Fruit fly (Drosophila melanogaster): Measurements from ENCODE around the gene pasi1.

Gene pasi1

dm6 chr3R:17828653-17829052 lies 33.8 kb downstream of the pasi1 start (continued):
- TF ChIP-seq croc (GFP tag; conservative IDR thresholded peaks at IDR 0.05) (no peak), CG4854 (GFP tag; optimal IDR thresholded peaks at IDR 0.05) (no peak), vvl (GFP tag; IDR thresholded peaks at IDR 0.05) (no peak), tll (GFP tag; optimal IDR thresholded peaks at IDR 0.05) (no peak), sens-2 (GFP tag; IDR thresholded peaks at IDR 0.05) (no peak), Mrtf (GFP tag; IDR thresholded peaks at IDR 0.05) (no peak), gce (GFP tag; IDR thresholded peaks at IDR 0.05) (no peak), CG7372 (GFP tag; IDR thresholded peaks at IDR 0.05) (no peak), Bteb2 (GFP tag; optimal IDR thresholded peaks at IDR 0.05) (no peak), Doc2 (GFP tag; IDR thresholded peaks at IDR 0.05) (no peak), sqz (GFP tag; optimal IDR thresholded peaks at IDR 0.05) (peak; percentile 41), CG3407 (GFP tag; optimal IDR thresholded peaks at IDR 0.05) (peak; percentile 51), CG14050 (GFP tag; IDR thresholded peaks at IDR 0.05) (no peak), Lpt (GFP tag; optimal IDR thresholded peaks at IDR 0.05) (no peak), oc (tag; optimal IDR thresholded peaks at IDR 0.05) (no peak), wek (GFP tag; optimal IDR thresholded peaks at IDR 0.05) (peak; percentile 66), CG4282 (GFP tag; optimal IDR thresholded peaks at IDR 0.05) (no peak), amos (GFP tag; IDR thresholded peaks at IDR 0.05; ENCODE audit: partially characterized antibody) (no peak), CG15011 (GFP tag; optimal IDR thresholded peaks at IDR 0.05) (no peak), CG17328 (GFP tag; IDR thresholded peaks at IDR 0.05) (no peak), ase (GFP tag; IDR thresholded peaks at IDR 0.05) (no peak), nerfin-2 (GFP tag; IDR thresholded peaks at IDR 0.05; ENCODE audit: partially characterized antibody) (no peak), stc (GFP tag; IDR thresholded peaks at IDR 0.05) (no peak), CG6813 (GFP tag; optimal IDR thresholded peaks at IDR 0.05) (peak; percentile 40), Sin3A (optimal IDR thresholded peaks at IDR 0.05) (no peak), crol (GFP tag; IDR thresholded peaks at IDR 0.05) (peak; percentile 68), schlank (tag; optimal IDR thresholded peaks at IDR 0.05) (no peak), CG14014 (GFP tag; IDR thresholded peaks at IDR 0.05) (no peak), CG9727 (GFP tag; optimal IDR thresholded peaks at IDR 0.05) (peak; percentile 16), CG1529 (GFP tag; optimal IDR thresholded peaks at IDR 0.05) (peak; percentile 60), CG17912 (GFP tag; optimal IDR thresholded peaks at IDR 0.05) (no peak), CG7839 (tag; optimal IDR thresholded peaks at IDR 0.05) (peak; percentile 1), Nf-YA (GFP tag; IDR thresholded peaks at IDR 0.05) (no peak), CG6654 (GFP tag; optimal IDR thresholded peaks at IDR 0.05) (no peak), ATbp (GFP tag; optimal IDR thresholded peaks at IDR 0.05) (peak; percentile 74), abd-A (tag; optimal IDR thresholded peaks at IDR 0.05) (no peak), CG17359 (tag; optimal IDR thresholded peaks at IDR 0.05) (no peak), Hsf (GFP tag; optimal IDR thresholded peaks at IDR 0.05) (no peak), NC2β (GFP tag; optimal IDR thresholded peaks at IDR 0.05) (no peak), knrl (GFP tag; IDR thresholded peaks at IDR 0.05; ENCODE audit: partially characterized antibody) (no peak), B-H2 (GFP tag; optimal IDR thresholded peaks at IDR 0.05) (no peak), Sry-β (GFP tag; optimal IDR thresholded peaks at IDR 0.05) (peak; percentile 18), CG18619 (GFP tag; optimal IDR thresholded peaks at IDR 0.05) (peak; percentile 19), chif (GFP tag; optimal IDR thresholded peaks at IDR 0.05) (no peak), ato (GFP tag; IDR thresholded peaks at IDR 0.05; ENCODE audit: partially characterized antibody) (no peak), Vsx1 (GFP tag; optimal IDR thresholded peaks at IDR 0.05) (peak; percentile 62), CG7556 (GFP tag; optimal IDR thresholded peaks at IDR 0.05) (peak; percentile 9), dmrt11E (tag; optimal IDR thresholded peaks at IDR 0.05) (peak; percentile 58), Fer3 (tag; optimal IDR thresholded peaks at IDR 0.05) (no peak), CG8388 (GFP tag; optimal IDR thresholded peaks at IDR 0.05) (peak; percentile 18), CG17361 (GFP tag; IDR thresholded peaks at IDR 0.05) (no peak)

Data from whole organism, embryonic.